Fruit fly (Drosophila melanogaster) whole organism, pupa: ENCODE data around the gene CG8641.

Experiments used
- CG10348 ChIP-seq: fragments of 200-800 bp; sonication (Bioruptor generic); IDR thresholded peaks from 2 replicates; pipeline ENCODE4 v1.3.6; 2022; ENCODE audit warnings: missing biosample characterization, missing genetic modification characterization
- CG13204 ChIP-seq: fragments of 200-800 bp; sonication (Bioruptor generic); optimal IDR thresholded peaks from 2 replicates; lab custom pipeline; 2018; ENCODE audit warnings: missing biosample characterization, mild to moderate bottlenecking, missing genetic modification characterization, moderate library complexity
- CG15710 ChIP-seq: fragments of 200-800 bp; sonication (Bioruptor generic); optimal IDR thresholded peaks from 2 replicates; lab custom pipeline; 2018; ENCODE audit warnings: missing biosample characterization, mild to moderate bottlenecking, missing genetic modification characterization, moderate library complexity
- CG34367 ChIP-seq: fragments of 200-800 bp; sonication (Bioruptor generic); optimal IDR thresholded peaks from 2 replicates; lab custom pipeline; 2018; ENCODE audit warnings: missing biosample characterization, mild to moderate bottlenecking, missing genetic modification characterization
- CG4496 ChIP-seq: fragments of 200-800 bp; sonication (Bioruptor generic); IDR thresholded peaks from 3 replicates; pipeline ENCODE4 v1.3.6; 2022; ENCODE audit warnings: missing biosample characterization, missing genetic modification characterization
- CG8159 ChIP-seq: fragments of 200-800 bp; sonication (Bioruptor generic); optimal IDR thresholded peaks from 3 replicates; lab custom pipeline; 2018; ENCODE audit warnings: missing biosample characterization, mild to moderate bottlenecking, missing genetic modification characterization, moderate library complexity
- CG8301 ChIP-seq: fragments of 200-800 bp; sonication (Bioruptor generic); optimal IDR thresholded peaks from 2 replicates; lab custom pipeline; 2018; ENCODE audit warnings: missing biosample characterization, mild to moderate bottlenecking, missing genetic modification characterization
- CG9948 ChIP-seq: fragments of 200-800 bp; sonication (Bioruptor generic); optimal IDR thresholded peaks from 2 replicates; lab custom pipeline; 2018; ENCODE audit warnings: missing biosample characterization, mild to moderate bottlenecking, missing genetic modification characterization, moderate library complexity
- D1 ChIP-seq: fragments of 200-800 bp; sonication (Bioruptor generic); optimal IDR thresholded peaks from 2 replicates; lab custom pipeline; 2018; ENCODE audit warnings: missing biosample characterization, mild to moderate bottlenecking, missing genetic modification characterization, moderate library complexity
- EcR ChIP-seq: fragments of 200-800 bp; sonication (Bioruptor generic); optimal IDR thresholded peaks from 3 replicates; lab custom pipeline; 2019; ENCODE audit warnings: missing biosample characterization, missing genetic modification characterization, mild to moderate bottlenecking, moderate library complexity, missing genetic modification reagents
- Pif1A ChIP-seq: fragments of 200-800 bp; sonication (Bioruptor generic); optimal IDR thresholded peaks from 3 replicates; lab custom pipeline; 2016; ENCODE audit warnings: missing biosample characterization, missing genetic modification characterization
- Pif1B ChIP-seq: fragments of 200-800 bp; sonication (Bioruptor generic); optimal IDR thresholded peaks from 3 replicates; lab custom pipeline; 2016; ENCODE audit warnings: missing biosample characterization, missing genetic modification characterization
- fd96Ca ChIP-seq: fragments of 200-800 bp; sonication (Bioruptor generic); IDR thresholded peaks from 3 replicates; pipeline ENCODE4 v1.3.6; 2022; ENCODE audit warnings: missing biosample characterization, missing genetic modification characterization
- gl ChIP-seq: fragments of 200-800 bp; sonication (Bioruptor generic); optimal IDR thresholded peaks from 2 replicates; lab custom pipeline; 2018; ENCODE audit warnings: missing biosample characterization, mild to moderate bottlenecking, missing genetic modification characterization

- TF ChIP-seq CG8159 (tag; lab: Kevin White, UChicago) (no peak), CG9948 (tag; lab: Kevin White, UChicago) (no peak), fd96Ca (no peak), D1 (no peak), gl (tag; lab: Kevin White, UChicago) (no peak), EcR (GFP tag; lab: Kevin White, UChicago) (no peak), CG4496 (GFP tag; lab: Robert Waterston, UW) (no peak), CG15710 (tag; lab: Kevin White, UChicago) (no peak), Pif1A (GFP tag; lab: Kevin White, UChicago) (no peak), CG34367 (tag; lab: Kevin White, UChicago) (no peak), Pif1B (GFP tag; lab: Kevin White, UChicago) (no peak), CG8301 (tag; lab: Kevin White, UChicago) (no peak), CG10348 (GFP tag; lab: Robert Waterston, UW) (no peak), CG13204 (GFP tag; lab: Kevin White, UChicago) (no peak)
Observed at dm6 chr3L:7122136-7122535, 44.9 kb upstream of the CG8641 start.
